Fruit fly (Drosophila melanogaster) whole organism, prepupa: Measurements from ENCODE around the gene CG13258.

Experiments used
- CG11762 ChIP-seq: fragments of 200-800 bp; sonication (Bioruptor generic); optimal IDR thresholded peaks from 3 replicates; lab custom pipeline; 2016; ENCODE audit warnings: missing biosample characterization, missing genetic modification characterization; ENCODE audit not compliant: insufficient read depth
- CG6792 ChIP-seq: fragments of 200-800 bp; sonication (Bioruptor generic); optimal IDR thresholded peaks from 3 replicates; lab custom pipeline; 2016; ENCODE audit warnings: missing biosample characterization, missing genetic modification characterization
- CG7368 ChIP-seq: fragments of 200-800 bp; sonication (Bioruptor generic); optimal IDR thresholded peaks from 3 replicates; lab custom pipeline; 2016; ENCODE audit warnings: missing biosample characterization, missing genetic modification characterization
- CG8632 ChIP-seq: fragments of 200-800 bp; sonication (Bioruptor generic); optimal IDR thresholded peaks from 3 replicates; lab custom pipeline; 2016; ENCODE audit warnings: missing biosample characterization, missing genetic modification characterization
- Hr38 ChIP-seq: sonication (Bioruptor generic); optimal IDR thresholded peaks from 2 replicates; lab custom pipeline; 2016; ENCODE audit warnings: missing biosample characterization, missing genetic modification characterization
- Hr39 ChIP-seq: fragments of 200-800 bp; sonication (Bioruptor generic); optimal IDR thresholded peaks from 2 replicates; lab custom pipeline; 2016; ENCODE audit warnings: missing biosample characterization, missing genetic modification characterization
- Lpt ChIP-seq: fragments of 200-800 bp; sonication (Bioruptor generic); optimal IDR thresholded peaks from 3 replicates; lab custom pipeline; 2016; ENCODE audit warnings: missing biosample characterization, missing genetic modification characterization
- Sox15 ChIP-seq: fragments of 200-800 bp; sonication (Bioruptor generic); optimal IDR thresholded peaks from 3 replicates; lab custom pipeline; 2016; ENCODE audit warnings: missing biosample characterization, missing genetic modification characterization
- achi ChIP-seq: fragments of 200-800 bp; sonication (Bioruptor generic); optimal IDR thresholded peaks from 3 replicates; lab custom pipeline; 2016; ENCODE audit warnings: missing biosample characterization, missing genetic modification characterization
- fkh ChIP-seq: fragments of 200-800 bp; sonication (Bioruptor generic); optimal IDR thresholded peaks from 3 replicates; lab custom pipeline; 2017; ENCODE audit warnings: missing biosample characterization, mild to moderate bottlenecking, missing genetic modification characterization, moderate library complexity

- TF ChIP-seq Hr39 (GFP tag; lab: Kevin White, UChicago): peak; percentile 74
- peak; percentile 56 for TF ChIP-seq CG6792
- TF ChIP-seq fkh (GFP tag; lab: Kevin White, UChicago): peak; percentile 31
- peak; percentile 44 for TF ChIP-seq CG8632 (GFP tag; lab: Kevin White, UChicago)
- peak; percentile 45 for TF ChIP-seq Lpt
- TF ChIP-seq CG7368: peak; percentile 76
- peak; percentile 54 for TF ChIP-seq CG11762 (GFP tag; lab: Kevin White, UChicago)
- peak; percentile 32 for TF ChIP-seq Sox15 (GFP tag; lab: Kevin White, UChicago)
- TF ChIP-seq achi: peak; percentile 66
- TF ChIP-seq Hr38 (GFP tag; lab: Kevin White, UChicago): no peak
Observed at dm6 chr2L:16284306-16285299, 8.2 kb downstream of the CG13258 start.
